Fruit fly (Drosophila melanogaster): ENCODE measurements around the gene sba.

Gene sba

dm6 chr3R:23933684-23934575 is 11.2 kb upstream of the sba start, which contains the start of gene CG5854 (continued):
- TF ChIP-seq CG7839 (tag; optimal IDR thresholded peaks at IDR 0.05) (peak; percentile 70), CG15514 (GFP tag; optimal IDR thresholded peaks at IDR 0.05) (peak; percentile 68), CG1529 (GFP tag; optimal IDR thresholded peaks at IDR 0.05) (peak; percentile 77), CG14050 (GFP tag; IDR thresholded peaks at IDR 0.05) (peak; percentile 35; the same call in 1 of the 3 replicates), Elba2 (GFP tag; optimal IDR thresholded peaks at IDR 0.05) (no peak), NfI (GFP tag; optimal IDR thresholded peaks at IDR 0.05) (peak; percentile 82), CG14860 (GFP tag; IDR thresholded peaks at IDR 0.05; ENCODE audit: partially characterized antibody) (no peak), ranshi (GFP tag; IDR thresholded peaks at IDR 0.05) (peak; percentile 75), knrl (GFP tag; IDR thresholded peaks at IDR 0.05; ENCODE audit: partially characterized antibody) (no peak), nerfin-2 (GFP tag; IDR thresholded peaks at IDR 0.05; ENCODE audit: partially characterized antibody) (no peak), Dll (GFP tag; IDR thresholded peaks at IDR 0.05; ENCODE audit: partially characterized antibody) (peak; percentile 43; the same call in 1 of the 4 replicates), onecut (GFP tag; IDR thresholded peaks at IDR 0.05) (peak; percentile 67), CG7928 (GFP tag; optimal IDR thresholded peaks at IDR 0.05) (peak; percentile 19), CG6175 (GFP tag; IDR thresholded peaks at IDR 0.05) (no peak), CG7987 (GFP tag; optimal IDR thresholded peaks at IDR 0.05) (peak; percentile 59), Sry-δ (GFP tag; optimal IDR thresholded peaks at IDR 0.05) (peak; percentile 48), caup (GFP tag; optimal IDR thresholded peaks at IDR 0.05; ENCODE audit: severe bottlenecking) (peak; percentile 70), ind (GFP tag; optimal IDR thresholded peaks at IDR 0.05) (peak; percentile 73), unc-4 (GFP tag; IDR thresholded peaks at IDR 0.05; ENCODE audit: partially characterized antibody) (no peak), CG4328 (GFP tag; optimal IDR thresholded peaks at IDR 0.05) (no peak), Neu2 (GFP tag; optimal IDR thresholded peaks at IDR 0.05; ENCODE audit: borderline replicate concordance) (no peak), zen2 (GFP tag; IDR thresholded peaks at IDR 0.05; ENCODE audit: partially characterized antibody) (no peak), CG13296 (GFP tag; optimal IDR thresholded peaks at IDR 0.05) (peak; percentile 30), CG14014 (GFP tag; IDR thresholded peaks at IDR 0.05) (peak; percentile 66; the same call in 1 of the 2 replicates), CrebB (tag; optimal IDR thresholded peaks at IDR 0.05) (no peak), CG11085 (GFP tag; IDR thresholded peaks at IDR 0.05) (no peak), CG30431 (GFP tag; optimal IDR thresholded peaks at IDR 0.05) (peak; percentile 76), zen (tag; optimal IDR thresholded peaks at IDR 0.05) (peak; percentile 11), yki (optimal IDR thresholded peaks at IDR 0.05) (no peak), CG4404 (GFP tag; IDR thresholded peaks at IDR 0.05) (peak; percentile 32; the same call in 1 of the 2 replicates), usp (GFP tag; optimal IDR thresholded peaks at IDR 0.05) (no peak), Aef1 (GFP tag; IDR thresholded peaks at IDR 0.05) (peak; percentile 37; the same call in 2 of the 3 replicates), eve (GFP tag; optimal IDR thresholded peaks at IDR 0.05) (no peak), CG6654 (GFP tag; optimal IDR thresholded peaks at IDR 0.05) (peak; percentile 69), NK7.1 (GFP tag; optimal IDR thresholded peaks at IDR 0.05) (peak; percentile 12), Fer2 (tag; optimal IDR thresholded peaks at IDR 0.05) (no peak), CG2678 (tag; optimal IDR thresholded peaks at IDR 0.05) (peak; percentile 76), CG11560 (tag; IDR thresholded peaks at IDR 0.05) (0 out of 3 replicates have a peak, but pooled peaks have one; percentile 8), psq (GFP tag; optimal IDR thresholded peaks at IDR 0.05) (peak; percentile 40), Hr3 (GFP tag; optimal IDR thresholded peaks at IDR 0.05) (peak; percentile 47), Lpt (GFP tag; optimal IDR thresholded peaks at IDR 0.05) (no peak), CG12071 (GFP tag; optimal IDR thresholded peaks at IDR 0.05) (peak; percentile 75), Fer3 (tag; optimal IDR thresholded peaks at IDR 0.05) (peak; percentile 73), CG5245 (GFP tag; optimal IDR thresholded peaks at IDR 0.05) (peak; percentile 64), kni (GFP tag; optimal IDR thresholded peaks at IDR 0.05) (no peak), CG1792 (GFP tag; optimal IDR thresholded peaks at IDR 0.05) (peak; percentile 71), gro (GFP tag; optimal IDR thresholded peaks at IDR 0.05) (no peak), CG4820 (GFP tag; optimal IDR thresholded peaks at IDR 0.05) (peak; percentile 68)

Measured in whole organism, embryonic.